Worm (Caenorhabditis elegans): ENCODE data around the gene B0524.3.

DNA sequence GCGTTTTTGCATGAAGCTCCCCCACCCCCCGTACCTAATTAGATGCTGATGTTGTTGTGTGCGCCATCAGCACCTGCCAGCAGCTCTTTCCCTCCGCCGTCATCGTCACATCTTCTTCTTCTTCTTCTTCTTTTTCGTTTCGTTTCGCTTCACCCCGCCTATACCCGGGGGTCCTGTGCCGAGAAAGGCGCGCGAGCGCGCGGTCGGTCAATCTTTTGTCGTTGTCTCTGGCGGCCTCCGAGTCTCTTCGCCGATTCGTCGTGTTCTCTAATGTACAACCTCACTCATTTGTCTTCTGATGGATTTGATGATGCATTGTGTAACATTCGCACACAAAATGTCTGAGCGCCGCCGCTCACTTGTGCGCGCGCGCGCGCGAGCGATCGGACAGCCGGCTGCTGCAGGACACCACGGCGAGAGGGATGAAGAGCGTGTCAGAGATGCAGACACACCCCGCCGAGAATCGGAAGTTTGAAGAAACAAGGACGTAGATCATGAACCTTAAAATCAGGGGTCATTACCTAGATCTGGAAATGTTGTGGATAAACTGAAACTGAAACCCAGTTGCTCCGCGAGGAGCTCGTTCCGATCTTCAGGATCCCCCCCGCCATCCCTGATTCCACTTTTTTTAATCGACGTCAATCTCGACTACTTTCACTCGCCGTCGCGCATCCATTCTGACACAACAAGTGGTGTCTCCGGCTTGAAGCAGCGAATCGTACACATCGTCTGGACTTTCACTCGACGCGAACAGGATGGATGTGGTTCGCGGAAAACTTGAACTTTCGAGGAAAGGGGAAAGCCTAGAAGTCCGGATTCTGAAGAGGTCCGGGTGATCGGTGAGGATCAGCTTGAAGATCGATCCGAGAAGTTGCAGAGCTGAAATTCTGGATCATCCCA lies 36.2 kb downstream of the B0524.3 start:
- TF ChIP-seq ztf-23 (GFP tag; IDR thresholded peaks at IDR 0.05) = 0 out of 2 replicates have a peak, but pooled peaks have one; percentile 7
- TF ChIP-seq tab-1 (GFP tag; IDR thresholded peaks at IDR 0.05) = peak; percentile 61; the same call in 1 of the 2 replicates
- no peak for TF ChIP-seq ref-1 (GFP tag; conservative IDR thresholded peaks at IDR 0.05)
- peak; percentile 79 for TF ChIP-seq flt-1 (GFP tag; IDR thresholded peaks at IDR 0.05)
- TF ChIP-seq T22C8.4 (GFP tag; IDR thresholded peaks at IDR 0.05) = no peak
- no peak for TF ChIP-seq klf-2 (GFP tag; conservative IDR thresholded peaks at IDR 0.05)
- TF ChIP-seq cog-1 (tag; optimal IDR thresholded peaks at IDR 0.05) = peak; percentile 97
- peak; percentile 48; the same call in 1 of the 2 replicates for TF ChIP-seq ztf-29 (GFP tag; IDR thresholded peaks at IDR 0.05)
